Worm (Caenorhabditis elegans) whole organism, L4/young adult: Measurements from ENCODE around the gene pes-9.

Experiments
- W03F9.2 ChIP-seq: fragments of 150-350 bp; optimal IDR thresholded peaks from 2 replicates; lab custom pipeline; 2014; ENCODE audit warnings: missing biosample characterization, missing genetic modification characterization
- dao-5 ChIP-seq: sonication (generic microtip); optimal IDR thresholded peaks from 2 replicates; lab custom pipeline; 2016; ENCODE audit warnings: missing genotype, missing genetic modification characterization, moderate library complexity, missing compliant biosample characterization
- him-1 ChIP-seq: sonication (generic microtip); optimal IDR thresholded peaks from 2 replicates; lab custom pipeline; 2016; ENCODE audit warnings: missing genotype, missing genetic modification reagents, missing genetic modification characterization, missing compliant biosample characterization

The pes-9 gene

ce11 chrV:14615671-14616070, 18.8 kb upstream of the pes-9 start:
- TF ChIP-seq dao-5 (tag; lab: Kevin White, UChicago): no peak
- no peak for TF ChIP-seq him-1 (tag; lab: Kevin White, UChicago)
- no peak for TF ChIP-seq W03F9.2 (tag; lab: Kevin White, UChicago)

ce11 chrV:14614454-14614853, 17.6 kb upstream of the pes-9 start:
- TF ChIP-seq W03F9.2 (tag; lab: Kevin White, UChicago) (no peak), him-1 (tag; lab: Kevin White, UChicago) (no peak), dao-5 (tag; lab: Kevin White, UChicago) (no peak)

- no peak for TF ChIP-seq dao-5 (tag; lab: Kevin White, UChicago)
- TF ChIP-seq W03F9.2 (tag; lab: Kevin White, UChicago): peak; percentile 62
These were observed 15.3 kb upstream of the pes-9 start, which contains the start of the genes R11H6.5 and ccnk-1 for ce11 chrV:14612168-14612567. TSS of gene R11H6.5 (minus strand) at chrV:14612222. TSS of gene ccnk-1 (plus strand) at chrV:14612548.

ce11 chrV:14610781-14611180, 13.9 kb upstream of the pes-9 start:
- TF ChIP-seq him-1 (tag; lab: Kevin White, UChicago) (no peak), W03F9.2 (tag; lab: Kevin White, UChicago) (no peak), dao-5 (tag; lab: Kevin White, UChicago) (no peak)

- TF ChIP-seq dao-5 (tag; lab: Kevin White, UChicago) (no peak), W03F9.2 (tag; lab: Kevin White, UChicago) (no peak), him-1 (tag; lab: Kevin White, UChicago) (no peak)
These were observed 12.8 kb upstream of the pes-9 start, which contains the start of gene R11H6.4 for ce11 chrV:14609643-14610042. TSS of gene R11H6.4 (plus strand) at chrV:14609943.

ce11 chrV:14603755-14604154, 6.9 kb upstream of the pes-9 start:
- no peak for TF ChIP-seq dao-5 (tag; lab: Kevin White, UChicago)
- TF ChIP-seq W03F9.2 (tag; lab: Kevin White, UChicago): no peak
- no peak for TF ChIP-seq him-1 (tag; lab: Kevin White, UChicago)

- no peak for TF ChIP-seq W03F9.2 (tag; lab: Kevin White, UChicago)
These were observed 3.1 kb upstream of the pes-9 start, which contains the start of gene glb-22 for ce11 chrV:14599972-14600371. TSS of gene glb-22 (plus strand) at chrV:14600272.

- TF ChIP-seq him-1 (tag; lab: Kevin White, UChicago): no peak
- no peak for TF ChIP-seq W03F9.2 (tag; lab: Kevin White, UChicago)
- no peak for TF ChIP-seq dao-5 (tag; lab: Kevin White, UChicago)
These were observed 899 bp upstream of the pes-9 start, which contains the start of gene R11H6.2 for ce11 chrV:14597681-14598184. TSS of gene R11H6.2 (plus strand) at chrV:14598006.

- no peak for TF ChIP-seq dao-5 (tag; lab: Kevin White, UChicago)
- no peak for TF ChIP-seq him-1 (tag; lab: Kevin White, UChicago)
- TF ChIP-seq W03F9.2 (tag; lab: Kevin White, UChicago): no peak
These were observed 850 bp downstream of the pes-9 start for ce11 chrV:14595984-14596383.

- TF ChIP-seq W03F9.2 (tag; lab: Kevin White, UChicago) (no peak), dao-5 (tag; lab: Kevin White, UChicago) (no peak), him-1 (tag; lab: Kevin White, UChicago) (no peak)
These were observed 1.9 kb downstream of the pes-9 start for ce11 chrV:14594943-14595342.

- TF ChIP-seq W03F9.2 (tag; lab: Kevin White, UChicago): no peak
- TF ChIP-seq him-1 (tag; lab: Kevin White, UChicago): no peak
- no peak for TF ChIP-seq dao-5 (tag; lab: Kevin White, UChicago)
These were observed 2.7 kb downstream of the pes-9 start for ce11 chrV:14594103-14594502.

- TF ChIP-seq W03F9.2 (tag; lab: Kevin White, UChicago) (no peak), him-1 (tag; lab: Kevin White, UChicago) (no peak), dao-5 (tag; lab: Kevin White, UChicago) (no peak)
These were observed 11.5 kb downstream of the pes-9 start, which contains the start of gene Y40H4A.2 for ce11 chrV:14585351-14585750. TSS of gene Y40H4A.2 (minus strand) at chrV:14585451.

- no peak for TF ChIP-seq dao-5 (tag; lab: Kevin White, UChicago)
- no peak for TF ChIP-seq him-1 (tag; lab: Kevin White, UChicago)
- TF ChIP-seq W03F9.2 (tag; lab: Kevin White, UChicago): no peak
These were observed 17.2 kb downstream of the pes-9 start, which contains the start of gene gar-3 for ce11 chrV:14579619-14580018. TSS of gene gar-3 (minus strand) at chrV:14579719.

- TF ChIP-seq dao-5 (tag; lab: Kevin White, UChicago): no peak
- no peak for TF ChIP-seq him-1 (tag; lab: Kevin White, UChicago)
- no peak for TF ChIP-seq W03F9.2 (tag; lab: Kevin White, UChicago)
These were observed 20.0 kb downstream of the pes-9 start for ce11 chrV:14576745-14577373.
